Fruit fly (Drosophila melanogaster): ENCODE data around the gene Arf1.

Arf1 gene

DNA sequence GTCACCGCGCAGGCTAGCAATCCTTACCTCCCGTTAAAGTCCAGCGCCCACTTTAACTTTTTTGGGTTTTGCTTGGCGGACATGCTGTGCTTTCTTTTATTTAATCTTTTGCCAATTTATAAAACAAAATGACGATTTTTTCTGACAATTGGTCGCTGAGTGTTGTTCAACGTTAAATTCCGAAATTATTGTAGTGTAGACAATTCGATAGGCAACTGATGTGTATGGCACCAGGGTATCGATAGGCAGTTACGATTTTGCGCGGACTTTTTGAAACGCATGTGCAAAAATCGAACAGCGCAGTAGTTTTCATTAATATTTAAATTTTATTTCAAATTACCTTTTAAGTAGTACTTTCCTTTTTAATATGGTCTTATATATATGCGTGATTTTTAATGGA lies 4.0 kb downstream of the Arf1 start, which contains the start of gene EMC4 (continued):
- no peak for TF ChIP-seq Atf6 (GFP tag; IDR thresholded peaks at IDR 0.05)
- TF ChIP-seq CG13123 (GFP tag; optimal IDR thresholded peaks at IDR 0.05): peak; percentile 3
- TF ChIP-seq tgo (GFP tag; IDR thresholded peaks at IDR 0.05): no peak
- TF ChIP-seq CG13775 (GFP tag; optimal IDR thresholded peaks at IDR 0.05): no peak
- peak; percentile 70 for TF ChIP-seq CG15514 (GFP tag; optimal IDR thresholded peaks at IDR 0.05)
- no peak for TF ChIP-seq sima (GFP tag; optimal IDR thresholded peaks at IDR 0.05)
- no peak for TF ChIP-seq Bdp1 (GFP tag; optimal IDR thresholded peaks at IDR 0.05)
- TF ChIP-seq CG11560 (tag; IDR thresholded peaks at IDR 0.05): no peak
- 0 out of 2 replicates have a peak, but pooled peaks have one; percentile 14 for TF ChIP-seq CG32767 (GFP tag; IDR thresholded peaks at IDR 0.05)
- TF ChIP-seq Ravus (GFP tag; IDR thresholded peaks at IDR 0.05): no peak
- TF ChIP-seq CG2199 (GFP tag; IDR thresholded peaks at IDR 0.05): peak; percentile 70; the same call in 1 of the 3 replicates
- TF ChIP-seq da (GFP tag; optimal IDR thresholded peaks at IDR 0.05): no peak
- TF ChIP-seq Sry-δ (GFP tag; optimal IDR thresholded peaks at IDR 0.05): peak; percentile 76
- no peak for TF ChIP-seq Fer2 (tag; optimal IDR thresholded peaks at IDR 0.05)
- TF ChIP-seq lab (GFP tag; optimal IDR thresholded peaks at IDR 0.05): peak; percentile 46
- no peak for TF ChIP-seq CG8089 (GFP tag; optimal IDR thresholded peaks at IDR 0.05)
- no peak for TF ChIP-seq C15 (GFP tag; IDR thresholded peaks at IDR 0.05)
- TF ChIP-seq nom (GFP tag; optimal IDR thresholded peaks at IDR 0.05): peak; percentile 33
- no peak for TF ChIP-seq Awh (GFP tag; IDR thresholded peaks at IDR 0.05)
- TF ChIP-seq crol (GFP tag; IDR thresholded peaks at IDR 0.05): no peak
- TF ChIP-seq CG9797 (GFP tag; optimal IDR thresholded peaks at IDR 0.05): peak; percentile 24
- no peak for TF ChIP-seq CG2889 (GFP tag; IDR thresholded peaks at IDR 0.05)
- TF ChIP-seq CG12236 (GFP tag; optimal IDR thresholded peaks at IDR 0.05): no peak
- peak; percentile 93 for TF ChIP-seq Ets65A (GFP tag)
- TF ChIP-seq otp (GFP tag; IDR thresholded peaks at IDR 0.05): no peak
- peak; percentile 38 for TF ChIP-seq CG18599 (GFP tag; optimal IDR thresholded peaks at IDR 0.05)
- TF ChIP-seq sqz (GFP tag; optimal IDR thresholded peaks at IDR 0.05): peak; percentile 21
- TF ChIP-seq sisA (GFP tag; IDR thresholded peaks at IDR 0.05): no peak
- TF ChIP-seq CG34224 (GFP tag; IDR thresholded peaks at IDR 0.05; ENCODE audit: partially characterized antibody): peak; percentile 72
- TF ChIP-seq Nf-YC (tag; optimal IDR thresholded peaks at IDR 0.05): peak; percentile 57
- TF ChIP-seq vfl (GFP tag; optimal IDR thresholded peaks at IDR 0.05): peak; percentile 73
- TF ChIP-seq Hand (GFP tag; optimal IDR thresholded peaks at IDR 0.05): no peak
- TF ChIP-seq CG30020 (tag; optimal IDR thresholded peaks at IDR 0.05): peak; percentile 32
- TF ChIP-seq HHEX (GFP tag; optimal IDR thresholded peaks at IDR 0.05): peak; percentile 7
- no peak for TF ChIP-seq sr (GFP tag; IDR thresholded peaks at IDR 0.05)
- no peak for TF ChIP-seq CG10274 (GFP tag; optimal IDR thresholded peaks at IDR 0.05)
- TF ChIP-seq CG9727 (GFP tag; optimal IDR thresholded peaks at IDR 0.05): no peak
- peak; percentile 85 for TF ChIP-seq MESR4 (GFP tag; optimal IDR thresholded peaks at IDR 0.05)
- TF ChIP-seq CG7745 (tag; optimal IDR thresholded peaks at IDR 0.05): no peak
- TF ChIP-seq unc-4 (GFP tag; IDR thresholded peaks at IDR 0.05; ENCODE audit: partially characterized antibody): peak; percentile 72
- no peak for TF ChIP-seq Dip2 (GFP tag; IDR thresholded peaks at IDR 0.05)
- peak; percentile 11 for TF ChIP-seq Deaf1 (tag; optimal IDR thresholded peaks at IDR 0.05)
- no peak for TF ChIP-seq Mes4 (GFP tag; optimal IDR thresholded peaks at IDR 0.05)
- peak; percentile 10 for TF ChIP-seq CG10147 (GFP tag; optimal IDR thresholded peaks at IDR 0.05)
- no peak for TF ChIP-seq CG12219 (GFP tag; optimal IDR thresholded peaks at IDR 0.05)
- no peak for TF ChIP-seq hth (optimal IDR thresholded peaks at IDR 0.05)
- TF ChIP-seq Sox100B (GFP tag; optimal IDR thresholded peaks at IDR 0.05): no peak
- TF ChIP-seq jing (GFP tag; optimal IDR thresholded peaks at IDR 0.05): no peak
- TF ChIP-seq bsh (GFP tag; optimal IDR thresholded peaks at IDR 0.05): peak in 1 of 2 experiments; percentile 25
- TF ChIP-seq CG12104 (GFP tag; optimal IDR thresholded peaks at IDR 0.05): no peak
- peak; percentile 15 for TF ChIP-seq az2 (GFP tag; optimal IDR thresholded peaks at IDR 0.05)
- peak; percentile 34 for TF ChIP-seq CoRest (tag; optimal IDR thresholded peaks at IDR 0.05)

Data from whole organism, embryonic.